Worm (Caenorhabditis elegans) whole organism, young adult: Measurements from ENCODE around the gene spp-8.

Experiments used
- B0035.1 ChIP-seq: sonication (generic microtip); optimal IDR thresholded peaks from 2 replicates; lab custom pipeline; 2016; ENCODE audit warnings: missing genetic modification characterization, mild to moderate bottlenecking, missing compliant biosample characterization, missing genotype, missing genetic modification reagents
- D2030.7 ChIP-seq: fragments of 200-800 bp; sonication (Bioruptor generic); IDR thresholded peaks from 2 replicates; pipeline ENCODE4 v1.3.6; 2022; ENCODE audit warnings: missing genetic modification reagents, missing genetic modification characterization, missing compliant biosample characterization
- F10E7.11 ChIP-seq: sonication (generic microtip); optimal IDR thresholded peaks from 2 replicates; lab custom pipeline; 2017; ENCODE audit warnings: mild to moderate bottlenecking, missing genetic modification characterization, moderate library complexity, missing compliant biosample characterization
- F22D6.2 ChIP-seq: sonication (generic microtip); optimal IDR thresholded peaks from 2 replicates; lab custom pipeline; 2016; ENCODE audit warnings: mild to moderate bottlenecking, missing genetic modification characterization, missing compliant biosample characterization
- F33H1.4 ChIP-seq: fragments of 200-800 bp; sonication (Bioruptor generic); IDR thresholded peaks from 2 replicates; pipeline ENCODE4 v1.3.6; 2022; ENCODE audit warnings: missing genetic modification reagents, missing genetic modification characterization, missing compliant biosample characterization
- F39B2.1 ChIP-seq: fragments of 200-800 bp; sonication (Bioruptor generic); IDR thresholded peaks from 2 replicates; pipeline ENCODE4 v1.3.6; 2022; ENCODE audit warnings: missing genetic modification reagents, missing genetic modification characterization, missing compliant biosample characterization
- F49E8.2 ChIP-seq: sonication (generic microtip); optimal IDR thresholded peaks from 3 replicates; lab custom pipeline; 2017; ENCODE audit warnings: missing genetic modification characterization, mild to moderate bottlenecking, missing compliant biosample characterization, antibody characterized with exemption, moderate library complexity; ENCODE audit not compliant: insufficient read depth
- F52B5.7 ChIP-seq: sonication (generic microtip); optimal IDR thresholded peaks from 2 replicates; lab custom pipeline; 2016; ENCODE audit warnings: mild to moderate bottlenecking, missing genetic modification characterization, missing compliant biosample characterization
- F57C9.4 ChIP-seq: sonication (generic microtip); optimal IDR thresholded peaks from 2 replicates; lab custom pipeline; 2017; ENCODE audit warnings: mild to moderate bottlenecking, missing genetic modification characterization, missing compliant biosample characterization
- Y95B8A.8 ChIP-seq: fragments of 200-800 bp; sonication (Bioruptor generic); IDR thresholded peaks from 2 replicates; pipeline ENCODE4 v1.3.6; 2022; ENCODE audit warnings: missing genetic modification reagents, missing genetic modification characterization, missing compliant biosample characterization
- ZK185.1 ChIP-seq: sonication (generic microtip); optimal IDR thresholded peaks from 2 replicates; lab custom pipeline; 2016; ENCODE audit warnings: mild to moderate bottlenecking, missing genetic modification characterization, missing compliant biosample characterization; ENCODE audit not compliant: poor library complexity, severe bottlenecking
- aptf-3 ChIP-seq: fragments of 200-800 bp; sonication (Bioruptor generic); IDR thresholded peaks from 2 replicates; pipeline ENCODE4 v1.3.6; 2022; ENCODE audit warnings: missing genetic modification characterization, missing compliant biosample characterization
- atf-7 ChIP-seq: sonication (generic microtip); optimal IDR thresholded peaks from 2 replicates; lab custom pipeline; 2017; ENCODE audit warnings: mild to moderate bottlenecking, missing genetic modification characterization, missing compliant biosample characterization
- bed-1 ChIP-seq: fragments of 200-800 bp; sonication (Bioruptor generic); IDR thresholded peaks from 2 replicates; pipeline ENCODE4 v1.3.6; 2022; ENCODE audit warnings: missing genetic modification reagents, missing genetic modification characterization, missing compliant biosample characterization
- bed-2 ChIP-seq: fragments of 200-800 bp; sonication (Bioruptor generic); IDR thresholded peaks from 2 replicates; pipeline ENCODE4 v1.3.6; 2022; ENCODE audit warnings: missing genetic modification reagents, missing genetic modification characterization, missing compliant biosample characterization
- cebp-1 ChIP-seq, 2 experiments: fragments of 200-800 bp in 1 of 2; sonication (Bioruptor generic) in 1 of 2; sonication (generic microtip) in 1 of 2; IDR thresholded peaks in 1 of 2; optimal IDR thresholded peaks in 1 of 2; 2 replicates each; pipeline versions ENCODE4 v1.3.6 to Lab custom; 2017 to 2022; ENCODE audit warnings: missing compliant biosample characterization in 2 of 2, missing genetic modification characterization in 2 of 2, mild to moderate bottlenecking in 1 of 2, missing genetic modification reagents in 1 of 2, moderate library complexity in 1 of 2
- dox-1 ChIP-seq: fragments of 200-800 bp; sonication (Bioruptor generic); IDR thresholded peaks from 2 replicates; pipeline ENCODE4 v1.3.6; 2022; ENCODE audit warnings: missing genetic modification reagents, missing genetic modification characterization, missing compliant biosample characterization
- egl-18 ChIP-seq: fragments of 200-800 bp; sonication (Bioruptor generic); IDR thresholded peaks from 2 replicates; pipeline ENCODE4 v1.3.6; 2022; ENCODE audit warnings: missing genetic modification reagents, missing genetic modification characterization, missing compliant biosample characterization
- egl-44 ChIP-seq: fragments of 200-800 bp; sonication (Bioruptor generic); IDR thresholded peaks from 2 replicates; pipeline ENCODE4 v1.3.6; 2022; ENCODE audit warnings: missing genetic modification reagents, missing genetic modification characterization, missing compliant biosample characterization
- egrh-3 ChIP-seq: fragments of 200-800 bp; sonication (Bioruptor generic); IDR thresholded peaks from 2 replicates; pipeline ENCODE4 v1.3.6; 2022; ENCODE audit warnings: missing genetic modification reagents, missing genetic modification characterization, missing compliant biosample characterization
- him-1 ChIP-seq: sonication (generic microtip); optimal IDR thresholded peaks from 2 replicates; lab custom pipeline; 2016; ENCODE audit warnings: missing genotype, missing genetic modification reagents, missing genetic modification characterization, missing compliant biosample characterization
- lag-1 ChIP-seq: fragments of 200-800 bp; sonication (Bioruptor generic); IDR thresholded peaks from 2 replicates; pipeline ENCODE4 v1.3.6; 2022; ENCODE audit warnings: missing genetic modification reagents, missing genetic modification characterization, missing compliant biosample characterization
- let-526 ChIP-seq: fragments of 200-800 bp; sonication (Bioruptor generic); IDR thresholded peaks from 2 replicates; pipeline ENCODE4 v1.3.6; 2022; ENCODE audit warnings: missing genetic modification reagents, missing genetic modification characterization, missing compliant biosample characterization
- let-607 ChIP-seq, 2 experiments: fragments of 200-800 bp in 1 of 2; sonication (Bioruptor generic) in 1 of 2; sonication (generic microtip) in 1 of 2; optimal IDR thresholded peaks; 2 replicates each; lab custom pipeline; 2016 to 2018; ENCODE audit warnings: mild to moderate bottlenecking in 2 of 2, missing compliant biosample characterization in 2 of 2, missing genetic modification characterization in 2 of 2, moderate library complexity in 2 of 2, missing genotype in 1 of 2
- lin-26 ChIP-seq: fragments of 200-800 bp; sonication (Bioruptor generic); IDR thresholded peaks from 2 replicates; pipeline ENCODE4 v1.3.6; 2022; ENCODE audit warnings: missing genetic modification reagents, missing genetic modification characterization, missing compliant biosample characterization
- lir-1 ChIP-seq: fragments of 200-800 bp; sonication (Bioruptor generic); conservative IDR thresholded peaks from 2 replicates; pipeline ENCODE4 v1.3.6; 2022; ENCODE audit warnings: missing genetic modification reagents, missing genetic modification characterization, missing compliant biosample characterization
- madf-8 ChIP-seq: fragments of 200-800 bp; sonication (Bioruptor generic); conservative IDR thresholded peaks from 2 replicates; pipeline ENCODE4 v1.3.6; 2022; ENCODE audit warnings: missing genetic modification reagents, missing genetic modification characterization, missing compliant biosample characterization
- nhr-80 ChIP-seq: sonication (generic microtip); optimal IDR thresholded peaks from 2 replicates; lab custom pipeline; 2016; ENCODE audit warnings: missing genetic modification characterization, missing compliant biosample characterization
- pbrm-1 ChIP-seq: fragments of 200-800 bp; sonication (Bioruptor generic); IDR thresholded peaks from 2 replicates; pipeline ENCODE4 v1.3.6; 2022; ENCODE audit warnings: missing genetic modification reagents, missing genetic modification characterization, missing compliant biosample characterization
- somi-1 ChIP-seq: fragments of 200-800 bp; sonication (Bioruptor generic); optimal IDR thresholded peaks from 2 replicates; lab custom pipeline; 2018; ENCODE audit warnings: mild to moderate bottlenecking, missing genetic modification characterization, missing compliant biosample characterization
- tbx-9 ChIP-seq: sonication (generic microtip); optimal IDR thresholded peaks from 2 replicates; lab custom pipeline; 2016; ENCODE audit warnings: borderline replicate concordance, missing genetic modification characterization, inconsistent platforms, missing compliant biosample characterization
- tlf-1 ChIP-seq: fragments of 200-800 bp; sonication (Bioruptor generic); optimal IDR thresholded peaks from 2 replicates; lab custom pipeline; 2018; ENCODE audit warnings: mild to moderate bottlenecking, missing genetic modification characterization, missing compliant biosample characterization
- unc-130 ChIP-seq: sonication (generic microtip); optimal IDR thresholded peaks from 2 replicates; lab custom pipeline; 2016; ENCODE audit warnings: missing genetic modification reagents, missing genetic modification characterization, missing compliant biosample characterization
- unc-62 ChIP-seq: fragments of 150-350 bp; optimal IDR thresholded peaks from 2 replicates; lab custom pipeline; 2014; ENCODE audit warnings: missing biosample characterization, missing genetic modification reagents, missing genetic modification characterization
- ztf-18 ChIP-seq: sonication (generic microtip); optimal IDR thresholded peaks from 2 replicates; lab custom pipeline; 2016; ENCODE audit warnings: missing genotype, mild to moderate bottlenecking, missing genetic modification characterization, missing compliant biosample characterization
- ztf-28 ChIP-seq: fragments of 200-800 bp; sonication (Bioruptor generic); IDR thresholded peaks from 2 replicates; pipeline ENCODE4 v1.3.6; 2022; ENCODE audit warnings: missing genetic modification reagents, missing genetic modification characterization, missing compliant biosample characterization
- ztf-6 ChIP-seq: fragments of 200-800 bp; sonication (Bioruptor generic); IDR thresholded peaks from 2 replicates; pipeline ENCODE4 v1.3.6; 2022; ENCODE audit warnings: missing genetic modification reagents, missing genetic modification characterization, missing compliant biosample characterization

spp-8 gene

ce11 chrIV:8530042-8531027 lies 48.9 kb downstream of the spp-8 start (continued):
- TF ChIP-seq F49E8.2 (no peak), somi-1 (GFP tag; lab: Kevin White, UChicago) (peak; percentile 86), ztf-6 (GFP tag; lab: Robert Waterston, UW) (no peak), unc-130 (no peak), Y95B8A.8 (GFP tag; lab: Robert Waterston, UW) (0 out of 2 replicates have a peak, but pooled peaks have one; percentile 20), let-526 (GFP tag; lab: Robert Waterston, UW) (no peak), lin-26 (GFP tag; lab: Robert Waterston, UW) (no peak), F39B2.1 (GFP tag; lab: Robert Waterston, UW) (no peak), tlf-1 (peak; percentile 69), F52B5.7 (no peak), B0035.1 (tag; lab: Kevin White, UChicago) (no peak), ZK185.1 (tag; lab: Kevin White, UChicago) (no peak), F10E7.11 (tag; lab: Kevin White, UChicago) (no peak), lag-1 (no peak), lir-1 (GFP tag; lab: Robert Waterston, UW) (0 out of 2 replicates have a peak, but pooled peaks have one; percentile 6), ztf-28 (GFP tag; lab: Robert Waterston, UW) (no peak), egrh-3 (GFP tag; lab: Robert Waterston, UW) (no peak), egl-44 (peak; percentile 73; the same call in 1 of the 2 replicates), him-1 (tag; lab: Kevin White, UChicago) (no peak), nhr-80 (tag; lab: Kevin White, UChicago) (peak; percentile 94), pbrm-1 (no peak), madf-8 (GFP tag; lab: Robert Waterston, UW) (no peak), unc-62 (peak; percentile 93), aptf-3 (GFP tag; lab: Robert Waterston, UW) (no peak), tbx-9 (tag; lab: Kevin White, UChicago) (no peak), cebp-1 (GFP tag; IDR thresholded peaks at IDR 0.05; lab: Robert Waterston, UW) (no peak), cebp-1 (tag; optimal IDR thresholded peaks at IDR 0.05; lab: Kevin White, UChicago) (peak; percentile 62), F57C9.4 (tag; lab: Kevin White, UChicago) (no peak), bed-1 (GFP tag; lab: Robert Waterston, UW) (no peak), D2030.7 (GFP tag; lab: Robert Waterston, UW) (no peak), F22D6.2 (tag; lab: Kevin White, UChicago) (peak; percentile 79), bed-2 (GFP tag; lab: Robert Waterston, UW) (no peak), ztf-18 (no peak), F33H1.4 (GFP tag; lab: Robert Waterston, UW) (no peak), egl-18 (GFP tag; lab: Robert Waterston, UW) (no peak)

- peak in 1 of 2 experiments; percentile 7 for TF ChIP-seq let-607 (tag; optimal IDR thresholded peaks at IDR 0.05; lab: Kevin White, UChicago)
- peak; percentile 78 for TF ChIP-seq nhr-80 (tag; lab: Kevin White, UChicago)
- peak; percentile 40 for TF ChIP-seq atf-7 (tag; lab: Kevin White, UChicago)
- TF ChIP-seq dox-1 (GFP tag; lab: Robert Waterston, UW): 0 out of 2 replicates have a peak, but pooled peaks have one; percentile 24
- TF ChIP-seq egrh-3 (GFP tag; lab: Robert Waterston, UW): no peak
Measured at ce11 chrIV:8532024-8532423, 50.6 kb downstream of the spp-8 start.
